Worm (Caenorhabditis elegans): ENCODE data around the gene F13H8.8.

- no peak for TF ChIP-seq egl-27 (tag; optimal IDR thresholded peaks at IDR 0.05)
- no peak for TF ChIP-seq unc-62 (GFP tag; optimal IDR thresholded peaks at IDR 0.05 in 1 of 2)
- TF ChIP-seq unc-62 (tag; optimal IDR thresholded peaks at IDR 0.05), result no peak
- TF ChIP-seq skn-1 (tag; optimal IDR thresholded peaks at IDR 0.05), result no peak
- no peak for TF ChIP-seq mdl-1 (tag; optimal IDR thresholded peaks at IDR 0.05)
- TF ChIP-seq nhr-6 (tag; optimal IDR thresholded peaks at IDR 0.05), result no peak
- TF ChIP-seq nhr-237 (tag; optimal IDR thresholded peaks at IDR 0.05), result no peak
- no peak for TF ChIP-seq daf-8 (GFP tag; IDR thresholded peaks at IDR 0.05)
Observed at ce11 chrII:6292527-6292926, 24.6 kb upstream of the F13H8.8 start, which contains the start of gene nyn-3.

Data from whole organism, L4 larva.